Fruit fly (Drosophila melanogaster) whole organism, embryonic: ENCODE results near the gene CG17134.
A peak's percentile ranks its signal among the peaks of the same experiment; 100 is the strongest.

Experiments
- Atf6 ChIP-seq: fragments of 200-800 bp; sonication (Bioruptor generic); IDR thresholded peaks from 2 replicates; pipeline ENCODE4 v1.3.6; 2022; ENCODE audit warnings: missing biosample characterization, missing genetic modification characterization
- Awh ChIP-seq: fragments of 200-800 bp; sonication (Bioruptor generic); IDR thresholded peaks from 2 replicates; pipeline ENCODE4, ENCODE4 v1.3.6; 2022; ENCODE audit warnings: missing biosample characterization, missing genetic modification characterization
- BtbVII ChIP-seq: fragments of 200-800 bp; sonication (Bioruptor generic); optimal IDR thresholded peaks from 3 replicates; lab custom pipeline; 2017; ENCODE audit warnings: missing biosample characterization, mild to moderate bottlenecking, missing genetic modification characterization
- CG10209 ChIP-seq: fragments of 200-800 bp; sonication (Bioruptor generic); optimal IDR thresholded peaks from 3 replicates; lab custom pipeline; 2017; ENCODE audit warnings: missing biosample characterization, mild to moderate bottlenecking, missing genetic modification characterization, missing genetic modification reagents
- CG11398 ChIP-seq: fragments of 200-800 bp; sonication (Bioruptor generic); optimal IDR thresholded peaks from 2 replicates; lab custom pipeline; 2016; ENCODE audit warnings: missing biosample characterization, missing genetic modification characterization
- CG14014 ChIP-seq: fragments of 200-800 bp; sonication (Bioruptor generic); IDR thresholded peaks from 2 replicates; pipeline ENCODE4 v1.3.6; 2022; ENCODE audit warnings: missing biosample characterization, missing genetic modification characterization
- CG15011 ChIP-seq: fragments of 200-800 bp; sonication (Bioruptor generic); optimal IDR thresholded peaks from 3 replicates; lab custom pipeline; 2018; ENCODE audit warnings: missing biosample characterization, mild to moderate bottlenecking, missing genetic modification characterization
- CG15479 ChIP-seq: fragments of 200-800 bp; sonication (Bioruptor generic); optimal IDR thresholded peaks from 3 replicates; lab custom pipeline; 2019; ENCODE audit warnings: missing biosample characterization, mild to moderate bottlenecking, missing genetic modification characterization, moderate library complexity
- CG17361 ChIP-seq: fragments of 200-800 bp; sonication (Bioruptor generic); IDR thresholded peaks from 3 replicates; pipeline ENCODE4 v1.3.6; 2022; ENCODE audit warnings: missing biosample characterization, missing genetic modification characterization
- CG17385 ChIP-seq: fragments of 200-800 bp; sonication (Bioruptor generic); optimal IDR thresholded peaks from 3 replicates; lab custom pipeline; 2018; ENCODE audit warnings: missing biosample characterization, mild to moderate bottlenecking, missing genetic modification characterization
- CG2678 ChIP-seq: fragments of 200-800 bp; sonication (Bioruptor generic); optimal IDR thresholded peaks from 3 replicates; lab custom pipeline; 2019; ENCODE audit warnings: missing biosample characterization, mild to moderate bottlenecking, missing genetic modification characterization, moderate library complexity
- CG34422 ChIP-seq: fragments of 200-800 bp; sonication (Bioruptor generic); IDR thresholded peaks from 3 replicates; pipeline ENCODE4 v1.3.6; 2022; ENCODE audit warnings: missing biosample characterization, missing genetic modification characterization
- CG4707 ChIP-seq: fragments of 200-800 bp; sonication (Bioruptor generic); optimal IDR thresholded peaks from 2 replicates; lab custom pipeline; 2018; ENCODE audit warnings: missing biosample characterization, mild to moderate bottlenecking, missing genetic modification characterization, moderate library complexity
- CG7357 ChIP-seq: fragments of 200-800 bp; sonication (Bioruptor generic); IDR thresholded peaks from 3 replicates; pipeline ENCODE4 v1.3.6; 2022; ENCODE audit warnings: missing biosample characterization, missing genetic modification characterization
- CG7745 ChIP-seq: fragments of 200-800 bp; sonication (Bioruptor generic); optimal IDR thresholded peaks from 2 replicates; lab custom pipeline; 2018; ENCODE audit warnings: missing biosample characterization, mild to moderate bottlenecking, missing genetic modification characterization, moderate library complexity
- CG8089 ChIP-seq: fragments of 200-800 bp; sonication (Bioruptor generic); optimal IDR thresholded peaks from 3 replicates; lab custom pipeline; 2016; ENCODE audit warnings: missing biosample characterization, missing genetic modification characterization
- CG8924 ChIP-seq: fragments of 200-800 bp; optimal IDR thresholded peaks from 3 replicates; lab custom pipeline; 2019; ENCODE audit warnings: missing biosample characterization, mild to moderate bottlenecking, missing genetic modification characterization, moderate library complexity
- CHES-1-like ChIP-seq: fragments of 200-800 bp; sonication (Bioruptor generic); optimal IDR thresholded peaks from 2 replicates; lab custom pipeline; 2016; ENCODE audit warnings: missing biosample characterization, missing genetic modification characterization
- Dll ChIP-seq: fragments of 200-800 bp; sonication (Bioruptor generic); IDR thresholded peaks from 4 replicates; pipeline ENCODE4 v1.3.6; 2022; ENCODE audit warnings: missing biosample characterization, missing genetic modification characterization; ENCODE audit not compliant: partially characterized antibody
- Fer2 ChIP-seq: fragments of 200-800 bp; sonication (Bioruptor generic); optimal IDR thresholded peaks from 2 replicates; lab custom pipeline; 2018; ENCODE audit warnings: missing biosample characterization, mild to moderate bottlenecking, missing genetic modification characterization, moderate library complexity
- HLH54F ChIP-seq: fragments of 200-800 bp; sonication (Bioruptor generic); optimal IDR thresholded peaks from 3 replicates; lab custom pipeline; 2016; ENCODE audit warnings: missing biosample characterization, missing genetic modification characterization
- Kr ChIP-seq: fragments of 200-800 bp; sonication (Bioruptor generic); optimal IDR thresholded peaks from 2 replicates; lab custom pipeline; 2017; ENCODE audit warnings: missing biosample characterization, mild to moderate bottlenecking, missing genetic modification characterization
- Lim3 ChIP-seq: fragments of 200-800 bp; sonication (Bioruptor generic); IDR thresholded peaks from 2 replicates; pipeline ENCODE4 v1.3.6; 2022; ENCODE audit warnings: missing biosample characterization, missing genetic modification characterization
- NFAT ChIP-seq: fragments of 200-800 bp; sonication (Bioruptor generic); IDR thresholded peaks from 2 replicates; pipeline ENCODE4 v1.3.6; 2022; ENCODE audit warnings: missing biosample characterization, missing genetic modification characterization
- Nf-YB ChIP-seq: fragments of 200-800 bp; sonication (Bioruptor generic); optimal IDR thresholded peaks from 3 replicates; lab custom pipeline; 2019; ENCODE audit warnings: missing biosample characterization, mild to moderate bottlenecking, missing genetic modification characterization, moderate library complexity
- Opbp ChIP-seq: fragments of 200-800 bp; sonication (Bioruptor generic); IDR thresholded peaks from 3 replicates; pipeline ENCODE4 v1.3.6; 2022; ENCODE audit warnings: missing biosample characterization, missing genetic modification characterization; ENCODE audit not compliant: partially characterized antibody
- Poxn ChIP-seq: fragments of 200-800 bp; sonication (Bioruptor generic); IDR thresholded peaks from 2 replicates; pipeline ENCODE4 v1.3.6; 2022; ENCODE audit warnings: missing biosample characterization, missing genetic modification characterization
- Scr ChIP-seq: fragments of 200-800 bp; sonication (Bioruptor generic); IDR thresholded peaks from 2 replicates; pipeline ENCODE4 v1.3.6; 2022; ENCODE audit warnings: missing biosample characterization, missing genetic modification characterization; ENCODE audit not compliant: partially characterized antibody
- Side ChIP-seq: fragments of 200-800 bp; sonication (Bioruptor generic); optimal IDR thresholded peaks from 2 replicates; lab custom pipeline; 2016; ENCODE audit warnings: missing biosample characterization, missing genetic modification characterization
- Vsx1 ChIP-seq: fragments of 200-800 bp; sonication (Bioruptor generic); optimal IDR thresholded peaks from 2 replicates; lab custom pipeline; 2017; ENCODE audit warnings: missing biosample characterization, mild to moderate bottlenecking, missing genetic modification characterization, missing genetic modification reagents
- bigmax ChIP-seq: fragments of 200-800 bp; sonication (Bioruptor generic); optimal IDR thresholded peaks from 2 replicates; lab custom pipeline; 2018; ENCODE audit warnings: missing biosample characterization, mild to moderate bottlenecking, missing genetic modification characterization
- bsh ChIP-seq, 2 experiments: fragments of 200-800 bp; sonication (Bioruptor generic); optimal IDR thresholded peaks; 2 replicates each; lab custom pipeline; 2017 to 2018; ENCODE audit warnings: mild to moderate bottlenecking in 2 of 2, missing biosample characterization in 2 of 2, missing genetic modification characterization in 2 of 2, moderate library complexity in 1 of 2
- chif ChIP-seq, 2 experiments: fragments of 200-800 bp; sonication (Bioruptor generic); optimal IDR thresholded peaks; 3 replicates each; lab custom pipeline; 2016; ENCODE audit warnings: missing biosample characterization in 2 of 2, missing genetic modification characterization in 2 of 2
- cwo ChIP-seq: fragments of 200-800 bp; sonication (Bioruptor generic); optimal IDR thresholded peaks from 3 replicates; lab custom pipeline; 2017; ENCODE audit warnings: missing biosample characterization, missing genetic modification characterization, mild to moderate bottlenecking, moderate library complexity, missing genetic modification reagents
- en ChIP-seq: fragments of 200-800 bp; sonication (Bioruptor generic); optimal IDR thresholded peaks from 2 replicates; lab custom pipeline; 2016; ENCODE audit warnings: missing biosample characterization, missing genetic modification characterization
- fd96Cb ChIP-seq: fragments of 200-800 bp; sonication (Bioruptor generic); optimal IDR thresholded peaks from 2 replicates; lab custom pipeline; 2018; ENCODE audit warnings: missing biosample characterization, mild to moderate bottlenecking, missing genetic modification characterization, moderate library complexity
- ind ChIP-seq: fragments of 200-800 bp; sonication (Bioruptor generic); optimal IDR thresholded peaks from 3 replicates; lab custom pipeline; 2016; ENCODE audit warnings: missing biosample characterization, missing genetic modification characterization
- kni ChIP-seq: fragments of 200-800 bp; sonication (Bioruptor generic); optimal IDR thresholded peaks from 3 replicates; lab custom pipeline; 2017; ENCODE audit warnings: mild to moderate bottlenecking, missing biosample characterization, missing genetic modification reagents, missing genetic modification characterization
- odd ChIP-seq: fragments of 200-800 bp; sonication (Bioruptor generic); optimal IDR thresholded peaks from 2 replicates; lab custom pipeline; 2017; ENCODE audit warnings: missing biosample characterization, mild to moderate bottlenecking, missing genetic modification characterization
- pita ChIP-seq: fragments of 200-800 bp; sonication (Bioruptor generic); optimal IDR thresholded peaks from 2 replicates; lab custom pipeline; 2017; ENCODE audit warnings: missing biosample characterization, mild to moderate bottlenecking, missing genetic modification characterization
- pum ChIP-seq: fragments of 200-800 bp; sonication (Bioruptor generic); optimal IDR thresholded peaks from 2 replicates; lab custom pipeline; 2016; ENCODE audit warnings: missing biosample characterization, missing genetic modification characterization
- sc ChIP-seq, 3 experiments: fragments of >200 bp in 2 of 3; fragments of 200-800 bp in 1 of 3; sonication (Bioruptor generic) in 1 of 3; optimal IDR thresholded peaks; 2 replicates in 2 of 3; 3 replicates in 1 of 3; lab custom pipeline; 2017; ENCODE audit warnings: mild to moderate bottlenecking in 1 of 3, missing biosample characterization in 1 of 3, missing genetic modification characterization in 1 of 3, missing genetic modification reagents in 1 of 3
- sd ChIP-seq: fragments of 200-800 bp; sonication (Bioruptor generic); optimal IDR thresholded peaks from 3 replicates; lab custom pipeline; 2018; ENCODE audit warnings: missing biosample characterization, mild to moderate bottlenecking, missing genetic modification characterization, moderate library complexity
- slbo ChIP-seq: fragments of 200-800 bp; sonication (Bioruptor generic); IDR thresholded peaks from 2 replicates; pipeline ENCODE4 v1.3.6; 2022; ENCODE audit warnings: missing biosample characterization, missing genetic modification characterization
- tup ChIP-seq: fragments of 200-800 bp; sonication (Bioruptor generic); optimal IDR thresholded peaks from 2 replicates; lab custom pipeline; 2016; ENCODE audit warnings: missing biosample characterization, mild to moderate bottlenecking, missing genetic modification characterization, moderate library complexity
- twi ChIP-seq: fragments of 200-800 bp; optimal IDR thresholded peaks from 2 replicates; lab custom pipeline; 2019; ENCODE audit warnings: missing biosample characterization, mild to moderate bottlenecking, missing genetic modification characterization, moderate library complexity
- wdn ChIP-seq: fragments of 200-800 bp; sonication (Bioruptor generic); IDR thresholded peaks from 2 replicates; pipeline ENCODE4 v1.3.6; 2022; ENCODE audit warnings: missing biosample characterization, missing genetic modification characterization
- yki ChIP-seq: fragments of >200 bp; optimal IDR thresholded peaks from 3 replicates; lab custom pipeline; 2018
- zen2 ChIP-seq: fragments of 200-800 bp; sonication (Bioruptor generic); IDR thresholded peaks from 3 replicates; pipeline ENCODE4 v1.3.6; 2022; ENCODE audit warnings: missing biosample characterization, missing genetic modification characterization; ENCODE audit not compliant: partially characterized antibody

Gene CG17134

dm6 chr2L:10856328-10856942, 35.9 kb downstream of the CG17134 start, which contains the start of gene Dnz1 (continued):
- TF ChIP-seq kni (GFP tag; lab: Kevin White, UChicago) (no peak), twi (no peak), CHES-1-like (GFP tag; lab: Kevin White, UChicago) (no peak), Dll (GFP tag; lab: Robert Waterston, UW) (no peak), Opbp (GFP tag; lab: Robert Waterston, UW) (peak; percentile 25; the same call in 1 of the 3 replicates), CG11398 (GFP tag; lab: Kevin White, UChicago) (no peak), Poxn (GFP tag; lab: Robert Waterston, UW) (no peak), CG8089 (no peak), Side (GFP tag; lab: Kevin White, UChicago) (peak; percentile 42), CG10209 (GFP tag; lab: Kevin White, UChicago) (peak; percentile 25), CG17385 (GFP tag; lab: Kevin White, UChicago) (peak; percentile 15), CG7745 (no peak), sd (no peak), CG7357 (GFP tag; lab: Robert Waterston, UW) (no peak), Atf6 (peak; percentile 43; the same call in 1 of the 2 replicates), CG14014 (GFP tag; lab: Robert Waterston, UW) (peak; percentile 77), Scr (GFP tag; lab: Robert Waterston, UW) (no peak), CG4707 (GFP tag; lab: Kevin White, UChicago) (no peak), CG34422 (GFP tag; lab: Robert Waterston, UW) (peak; percentile 56; the same call in 1 of the 3 replicates), Lim3 (GFP tag; lab: Robert Waterston, UW) (no peak), Fer2 (no peak), Vsx1 (GFP tag; lab: Kevin White, UChicago) (no peak), HLH54F (GFP tag; lab: Kevin White, UChicago) (peak; percentile 38), CG15479 (GFP tag; lab: Kevin White, UChicago) (no peak), odd (GFP tag; lab: Kevin White, UChicago) (no peak), BtbVII (peak; percentile 16), bsh (GFP tag; optimal IDR thresholded peaks at IDR 0.05; lab: Kevin White, UChicago) (peak in 1 of 2 experiments; percentile 39), ind (GFP tag; lab: Kevin White, UChicago) (peak; percentile 43), yki (lab: Kevin White, UChicago) (no peak), wdn (GFP tag; lab: Robert Waterston, UW) (peak; percentile 54; the same call in 1 of the 2 replicates), bigmax (GFP tag; lab: Kevin White, UChicago) (no peak), zen2 (GFP tag; lab: Robert Waterston, UW) (no peak), pita (GFP tag; lab: Kevin White, UChicago) (no peak), cwo (GFP tag; lab: Kevin White, UChicago) (peak; percentile 38), en (GFP tag; lab: Kevin White, UChicago) (no peak), Awh (GFP tag; lab: Robert Waterston, UW) (no peak), tup (GFP tag; lab: Kevin White, UChicago) (no peak), CG15011 (GFP tag; lab: Kevin White, UChicago) (no peak), sc (optimal IDR thresholded peaks at IDR 0.05; lab: Kevin White, UChicago) (no peak), sc (GFP tag; optimal IDR thresholded peaks at IDR 0.05; lab: Kevin White, UChicago) (no peak), fd96Cb (tag; lab: Kevin White, UChicago) (no peak), chif (GFP tag; optimal IDR thresholded peaks at IDR 0.05; lab: Kevin White, UChicago) (peak; percentile 7 to 23), CG8924 (tag; lab: Kevin White, UChicago) (peak; percentile 35), Kr (GFP tag; lab: Kevin White, UChicago) (no peak), Nf-YB (no peak), NFAT (peak; percentile 79), pum (GFP tag; lab: Kevin White, UChicago) (no peak), slbo (GFP tag; lab: Robert Waterston, UW) (peak; percentile 92), CG2678 (tag; lab: Kevin White, UChicago) (peak; percentile 68), CG17361 (GFP tag; lab: Robert Waterston, UW) (peak; percentile 64)
